Fruit fly (Drosophila melanogaster): ENCODE results near the gene CG15399.

Gene CG15399

DNA sequence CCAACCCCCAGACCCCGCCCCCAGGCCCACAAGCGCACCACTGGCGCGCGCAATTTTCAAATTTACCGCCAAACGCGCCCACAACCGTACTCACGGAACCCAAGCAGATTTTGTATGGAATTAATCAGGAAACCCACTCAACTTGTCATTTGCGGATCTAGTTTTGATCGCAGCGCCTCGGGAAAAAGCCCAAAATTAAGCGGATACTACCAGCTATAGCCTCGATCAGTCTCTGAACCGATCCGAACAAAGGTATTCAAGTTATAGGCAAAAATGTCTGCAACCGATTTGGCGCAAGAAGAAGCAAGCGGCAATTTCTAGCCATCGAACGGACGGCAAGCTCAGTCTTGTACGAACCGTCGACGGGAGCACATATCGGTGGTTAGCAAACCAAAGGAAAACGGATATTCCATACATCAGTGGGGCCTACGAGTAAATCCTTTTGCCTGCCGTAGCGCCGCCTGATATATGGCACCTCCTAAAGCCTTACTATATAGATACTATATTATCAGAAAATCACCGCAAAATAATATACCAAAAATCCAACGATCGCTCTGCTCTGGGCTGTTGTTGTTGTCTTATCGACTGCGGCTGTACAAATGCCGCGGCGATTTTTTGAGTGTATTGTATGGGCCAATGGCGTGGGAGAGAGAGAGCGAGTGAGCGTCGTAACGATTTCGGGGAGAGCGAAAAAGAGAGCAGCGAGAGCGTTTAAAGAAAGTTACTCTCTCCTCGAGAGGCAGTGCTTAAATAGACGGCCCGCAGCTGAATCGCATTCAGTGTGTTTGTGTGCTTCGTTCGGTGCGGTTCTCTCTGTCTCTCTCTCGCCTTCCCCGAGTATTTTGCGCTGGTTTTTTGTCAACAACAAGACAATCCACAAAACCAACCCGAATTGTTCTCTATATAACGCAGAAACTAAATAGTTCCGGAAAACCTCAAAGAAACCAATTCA is 18.8 kb downstream of the CG15399 start, which contains the start of gene Pgk (continued):
- TF ChIP-seq Camta (GFP tag; optimal IDR thresholded peaks at IDR 0.05) (peak; percentile 28), cwo (GFP tag; optimal IDR thresholded peaks at IDR 0.05) (no peak), psq (GFP tag; optimal IDR thresholded peaks at IDR 0.05) (no peak), Ets65A (GFP tag) (peak; percentile 94), CG6175 (GFP tag; IDR thresholded peaks at IDR 0.05) (no peak), CG13894 (tag; optimal IDR thresholded peaks at IDR 0.05) (peak; percentile 92), scrt (GFP tag; optimal IDR thresholded peaks at IDR 0.05) (peak; percentile 61), unpg (GFP tag; optimal IDR thresholded peaks at IDR 0.05) (peak; percentile 51), NFAT (GFP tag; IDR thresholded peaks at IDR 0.05) (no peak), pum (GFP tag; optimal IDR thresholded peaks at IDR 0.05) (no peak), stwl (tag; optimal IDR thresholded peaks at IDR 0.05) (no peak), Bdp1 (GFP tag; optimal IDR thresholded peaks at IDR 0.05) (peak; percentile 28), bowl (GFP tag; IDR thresholded peaks at IDR 0.05) (no peak), klu (GFP tag; IDR thresholded peaks at IDR 0.05) (no peak), CG13624 (GFP tag; optimal IDR thresholded peaks at IDR 0.05) (no peak), CG12155 (GFP tag; optimal IDR thresholded peaks at IDR 0.05) (peak; percentile 1), Dp (GFP tag; optimal IDR thresholded peaks at IDR 0.05) (peak; percentile 95), CG33557 (GFP tag; optimal IDR thresholded peaks at IDR 0.05) (peak; percentile 75), CG15269 (tag; optimal IDR thresholded peaks at IDR 0.05) (peak; percentile 56), Pdp1 (GFP tag; optimal IDR thresholded peaks at IDR 0.05) (peak in 1 of 2 experiments; percentile 65), Ada2b (GFP tag; IDR thresholded peaks at IDR 0.05) (no peak), jigr1 (GFP tag; IDR thresholded peaks at IDR 0.05) (no peak), HLH54F (GFP tag; optimal IDR thresholded peaks at IDR 0.05) (peak; percentile 1), insv (GFP tag; optimal IDR thresholded peaks at IDR 0.05) (peak in 1 of 2 experiments; percentile 40), CG8290 (GFP tag; optimal IDR thresholded peaks at IDR 0.05) (peak; percentile 16), CG8290 (tag; optimal IDR thresholded peaks at IDR 0.05) (peak in 1 of 2 experiments; percentile 57), CG3281 (GFP tag; optimal IDR thresholded peaks at IDR 0.05) (peak; percentile 74), CG15073 (GFP tag; optimal IDR thresholded peaks at IDR 0.05) (no peak), Elba2 (GFP tag; optimal IDR thresholded peaks at IDR 0.05) (no peak), sug (tag; optimal IDR thresholded peaks at IDR 0.05) (peak; percentile 39), CG11247 (GFP tag; IDR thresholded peaks at IDR 0.05) (no peak), shn (GFP tag; optimal IDR thresholded peaks at IDR 0.05) (no peak), sr (GFP tag; IDR thresholded peaks at IDR 0.05) (no peak), CG14441 (GFP tag; IDR thresholded peaks at IDR 0.05) (no peak), CG6683 (GFP tag; optimal IDR thresholded peaks at IDR 0.05) (no peak), Ptx1 (GFP tag; IDR thresholded peaks at IDR 0.05) (no peak), gem (tag; optimal IDR thresholded peaks at IDR 0.05) (peak; percentile 45), nau (GFP tag; optimal IDR thresholded peaks at IDR 0.05) (peak; percentile 68), CG32532 (GFP tag; IDR thresholded peaks at IDR 0.05) (no peak), tin (GFP tag; optimal IDR thresholded peaks at IDR 0.05) (no peak), en (GFP tag; optimal IDR thresholded peaks at IDR 0.05) (no peak), mirr (GFP tag; optimal IDR thresholded peaks at IDR 0.05) (no peak), CG6272 (GFP tag; IDR thresholded peaks at IDR 0.05) (no peak), bsh (GFP tag; optimal IDR thresholded peaks at IDR 0.05) (peak; percentile 40 to 75), phol (tag; optimal IDR thresholded peaks at IDR 0.05) (peak; percentile 12), CG9215 (GFP tag; IDR thresholded peaks at IDR 0.05) (no peak), Rfx (GFP tag; IDR thresholded peaks at IDR 0.05) (no peak), slp2 (GFP tag; optimal IDR thresholded peaks at IDR 0.05) (no peak), dmrt11E (tag; optimal IDR thresholded peaks at IDR 0.05) (peak; percentile 6), Nf-YB (GFP tag; optimal IDR thresholded peaks at IDR 0.05) (peak; percentile 89)

Data from whole organism, embryonic.